Worm (Caenorhabditis elegans): ENCODE measurements around the gene T10B5.8.

ce11 chrV:1855087-1855486, 13.2 kb downstream of the T10B5.8 start:
- TF ChIP-seq lin-26 (GFP tag; IDR thresholded peaks at IDR 0.05) (no peak), zim-3 (tag; optimal IDR thresholded peaks at IDR 0.05) (no peak), rcor-1 (GFP tag; IDR thresholded peaks at IDR 0.05) (no peak), F55B11.4 (tag; optimal IDR thresholded peaks at IDR 0.05; ENCODE audit: borderline replicate concordance, insufficient read depth) (no peak), Y53F4B.3 (GFP tag; IDR thresholded peaks at IDR 0.05) (no peak), dpl-1 (GFP tag; optimal IDR thresholded peaks at IDR 0.05) (no peak), B0019.2 (GFP tag; conservative IDR thresholded peaks at IDR 0.05) (no peak)

All from whole organism, young adult.